Fruit fly (Drosophila melanogaster): ENCODE results near the gene CG13698.

- TF ChIP-seq Abd-B (GFP tag; optimal IDR thresholded peaks at IDR 0.05): no peak
- TF ChIP-seq dmrt93B (GFP tag; optimal IDR thresholded peaks at IDR 0.05): no peak
- TF ChIP-seq OdsH (GFP tag; optimal IDR thresholded peaks at IDR 0.05): no peak
- no peak for TF ChIP-seq h (GFP tag; optimal IDR thresholded peaks at IDR 0.05)
- TF ChIP-seq psq (GFP tag; optimal IDR thresholded peaks at IDR 0.05): no peak
- TF ChIP-seq Hnf4 (GFP tag; optimal IDR thresholded peaks at IDR 0.05): no peak
- TF ChIP-seq pan (optimal IDR thresholded peaks at IDR 0.05): no peak
- no peak for TF ChIP-seq lola (GFP tag; optimal IDR thresholded peaks at IDR 0.05)
- TF ChIP-seq N (GFP tag; optimal IDR thresholded peaks at IDR 0.05): no peak
- TF ChIP-seq Jra (GFP tag; optimal IDR thresholded peaks at IDR 0.05): no peak
- TF ChIP-seq tai (GFP tag; optimal IDR thresholded peaks at IDR 0.05): no peak
- TF ChIP-seq Rel (GFP tag; optimal IDR thresholded peaks at IDR 0.05): no peak
- no peak for TF ChIP-seq Rel (tag; optimal IDR thresholded peaks at IDR 0.05)
- no peak for TF ChIP-seq Dfd (GFP tag; optimal IDR thresholded peaks at IDR 0.05)
Observed at dm6 chr3L:18072023-18072422, 33.9 kb downstream of the CG13698 start, which contains the start of gene CG44005.

Measured in whole organism, wandering third instar larva.